Worm (Caenorhabditis elegans) whole organism, L2 larva: ENCODE results near the gene jac-1.

Experiments used
- C34F6.9 ChIP-seq: fragments of 150-350 bp; optimal IDR thresholded peaks from 2 replicates; lab custom pipeline; 2014; ENCODE audit warnings: missing biosample characterization, missing genetic modification characterization
- F13H6.1 ChIP-seq: sonication (generic microtip); optimal IDR thresholded peaks from 2 replicates; lab custom pipeline; 2016; ENCODE audit warnings: missing genetic modification characterization, missing compliant biosample characterization
- Y55F3AM.14 ChIP-seq: fragments of 200-800 bp; sonication (Bioruptor generic); optimal IDR thresholded peaks from 2 replicates; lab custom pipeline; 2018; ENCODE audit warnings: mild to moderate bottlenecking, missing genetic modification characterization, missing compliant biosample characterization
- alr-1 ChIP-seq: fragments of 150-350 bp; optimal IDR thresholded peaks from 2 replicates; lab custom pipeline; 2014; ENCODE audit warnings: missing biosample characterization, missing genetic modification characterization
- aly-2 ChIP-seq: fragments of 150-350 bp; optimal IDR thresholded peaks from 2 replicates; lab custom pipeline; 2014; ENCODE audit warnings: missing biosample characterization, missing genetic modification characterization
- ama-1 ChIP-seq: fragments of 150-350 bp; optimal IDR thresholded peaks from 2 replicates; lab custom pipeline; 2018; ENCODE audit warnings: inconsistent platforms
- blmp-1 ChIP-seq: sonication (generic microtip); optimal IDR thresholded peaks from 2 replicates; lab custom pipeline; 2017; ENCODE audit warnings: missing genetic modification characterization, mild to moderate bottlenecking, missing compliant biosample characterization, antibody characterized with exemption, moderate library complexity; ENCODE audit not compliant: insufficient read depth
- ceh-82 ChIP-seq: fragments of 150-350 bp; optimal IDR thresholded peaks from 2 replicates; lab custom pipeline; 2014; ENCODE audit warnings: missing biosample characterization, missing genetic modification characterization
- crh-2 ChIP-seq: sonication (generic microtip); optimal IDR thresholded peaks from 2 replicates; lab custom pipeline; 2017; ENCODE audit warnings: missing biosample characterization, missing genetic modification characterization
- dmd-4 ChIP-seq: sonication (generic microtip); optimal IDR thresholded peaks from 2 replicates; lab custom pipeline; 2017; ENCODE audit warnings: missing biosample characterization, missing genetic modification characterization
- egl-27 ChIP-seq: sonication (generic microtip); optimal IDR thresholded peaks from 3 replicates; lab custom pipeline; 2017; ENCODE audit warnings: missing biosample characterization, missing genetic modification reagents, missing genetic modification characterization
- fos-1 ChIP-seq: fragments of 150-350 bp; optimal IDR thresholded peaks from 2 replicates; lab custom pipeline; 2014; ENCODE audit warnings: missing biosample characterization, missing genetic modification characterization
- lin-13 ChIP-seq: fragments of 150-350 bp; optimal IDR thresholded peaks from 2 replicates; lab custom pipeline; 2014; ENCODE audit warnings: missing biosample characterization, missing genetic modification reagents, missing genetic modification characterization
- mab-5 ChIP-seq: fragments of 150-350 bp; optimal IDR thresholded peaks from 2 replicates; lab custom pipeline; 2014; ENCODE audit warnings: missing biosample characterization, missing genetic modification characterization
- nhr-10 ChIP-seq: sonication (generic microtip); optimal IDR thresholded peaks from 2 replicates; lab custom pipeline; 2017; ENCODE audit warnings: missing biosample characterization, missing genetic modification characterization
- nhr-11 ChIP-seq: fragments of 150-350 bp; optimal IDR thresholded peaks from 2 replicates; lab custom pipeline; 2014; ENCODE audit warnings: missing biosample characterization, missing genetic modification characterization
- nhr-12 ChIP-seq: fragments of 150-350 bp; optimal IDR thresholded peaks from 2 replicates; lab custom pipeline; 2014; ENCODE audit warnings: missing biosample characterization, missing genetic modification characterization
- nhr-129 ChIP-seq: fragments of 150-350 bp; optimal IDR thresholded peaks from 2 replicates; lab custom pipeline; 2014; ENCODE audit warnings: missing biosample characterization, missing genetic modification characterization
- nhr-21 ChIP-seq: fragments of 150-350 bp; optimal IDR thresholded peaks from 2 replicates; lab custom pipeline; 2014; ENCODE audit warnings: missing biosample characterization, missing genetic modification characterization
- nhr-23 ChIP-seq: fragments of 150-350 bp; optimal IDR thresholded peaks from 2 replicates; lab custom pipeline; 2014; ENCODE audit warnings: missing biosample characterization, missing genetic modification reagents, missing genetic modification characterization
- nhr-6 ChIP-seq: fragments of 150-350 bp; optimal IDR thresholded peaks from 2 replicates; lab custom pipeline; 2014; ENCODE audit warnings: missing biosample characterization, missing genetic modification characterization
- nhr-77 ChIP-seq: fragments of 150-350 bp; optimal IDR thresholded peaks from 2 replicates; lab custom pipeline; 2014; ENCODE audit warnings: missing biosample characterization, missing genetic modification characterization
- peb-1 ChIP-seq: fragments of 150-350 bp; optimal IDR thresholded peaks from 2 replicates; lab custom pipeline; 2014; ENCODE audit warnings: missing biosample characterization, missing genetic modification characterization
- sem-4 ChIP-seq: fragments of 150-350 bp; optimal IDR thresholded peaks from 2 replicates; lab custom pipeline; 2014; ENCODE audit warnings: missing biosample characterization, missing genetic modification reagents, missing genetic modification characterization
- skn-1 ChIP-seq: sonication (generic microtip); optimal IDR thresholded peaks from 2 replicates; lab custom pipeline; 2017; ENCODE audit warnings: missing biosample characterization, missing genetic modification characterization
- sma-9 ChIP-seq, 2 experiments: fragments of 150-350 bp in 1 of 2; sonication (generic microtip) in 1 of 2; optimal IDR thresholded peaks; 2 replicates each; lab custom pipeline; 2014 to 2016; ENCODE audit warnings: missing genetic modification characterization in 2 of 2, mild to moderate bottlenecking in 1 of 2, missing biosample characterization in 1 of 2, missing compliant biosample characterization in 1 of 2, missing genetic modification reagents in 1 of 2, moderate library complexity in 1 of 2
- unc-39 ChIP-seq: fragments of 150-350 bp; optimal IDR thresholded peaks from 2 replicates; lab custom pipeline; 2014; ENCODE audit warnings: missing biosample characterization, missing genetic modification characterization
- unc-55 ChIP-seq: fragments of 150-350 bp; sonication (generic microtip); optimal IDR thresholded peaks from 3 replicates; lab custom pipeline; 2014; ENCODE audit warnings: missing biosample characterization, missing genetic modification reagents, missing genetic modification characterization
- unc-62 ChIP-seq: fragments of 150-350 bp; optimal IDR thresholded peaks from 2 replicates; lab custom pipeline; 2014; ENCODE audit warnings: missing biosample characterization, missing genetic modification reagents, missing genetic modification characterization
- zag-1 ChIP-seq: fragments of 150-350 bp; optimal IDR thresholded peaks from 2 replicates; lab custom pipeline; 2014; ENCODE audit warnings: missing biosample characterization, missing genetic modification characterization
- ztf-1 ChIP-seq: fragments of 200-800 bp; sonication (Bioruptor generic); conservative IDR thresholded peaks from 2 replicates; pipeline ENCODE4 v1.3.6; 2022; ENCODE audit warnings: missing genetic modification characterization, missing compliant biosample characterization
- ztf-11 ChIP-seq: sonication (generic microtip); optimal IDR thresholded peaks from 2 replicates; lab custom pipeline; 2017; ENCODE audit warnings: missing biosample characterization, missing genetic modification characterization
- ztf-4 ChIP-seq: fragments of 150-350 bp; optimal IDR thresholded peaks from 2 replicates; lab custom pipeline; 2014; ENCODE audit warnings: missing biosample characterization, missing genetic modification characterization

jac-1 gene

ce11 chrIV:16024165-16024564, 2.5 kb downstream of the jac-1 start (continued):
- TF ChIP-seq mab-5 (tag; lab: Kevin White, UChicago) (no peak), egl-27 (tag; lab: Kevin White, UChicago) (no peak), ztf-1 (GFP tag; lab: Robert Waterston, UW) (no peak), unc-55 (GFP tag; lab: Kevin White, UChicago) (no peak), peb-1 (no peak), ama-1 (lab: Kevin White, UChicago) (no peak), crh-2 (tag; lab: Kevin White, UChicago) (no peak), ztf-4 (tag; lab: Kevin White, UChicago) (no peak), nhr-129 (tag; lab: Kevin White, UChicago) (no peak), dmd-4 (no peak)

- no peak for TF ChIP-seq ceh-82 (tag; lab: Kevin White, UChicago)
- TF ChIP-seq fos-1 = peak; percentile 17
These were observed 4.2 kb downstream of the jac-1 start for ce11 chrIV:16022438-16022837.

- TF ChIP-seq blmp-1 (tag; lab: Kevin White, UChicago) (peak; percentile 43), nhr-77 (tag; lab: Kevin White, UChicago) (no peak)
These were observed 10.9 kb downstream of the jac-1 start for ce11 chrIV:16015729-16016128.

ce11 chrIV:16006267-16006666, 20.4 kb downstream of the jac-1 start:
- TF ChIP-seq unc-39 (tag; lab: Kevin White, UChicago) (no peak), sem-4 (tag; lab: Kevin White, UChicago) (no peak), ztf-11 (tag; lab: Kevin White, UChicago) (no peak), nhr-10 (tag; lab: Kevin White, UChicago) (no peak), sma-9 (GFP tag; optimal IDR thresholded peaks at IDR 0.05; lab: Kevin White, UChicago) (no peak), sma-9 (tag; optimal IDR thresholded peaks at IDR 0.05; lab: Kevin White, UChicago) (no peak), C34F6.9 (tag; lab: Kevin White, UChicago) (no peak), F13H6.1 (tag; lab: Kevin White, UChicago) (no peak), ztf-1 (GFP tag; lab: Robert Waterston, UW) (no peak), nhr-23 (no peak), nhr-6 (no peak), ztf-4 (tag; lab: Kevin White, UChicago) (no peak), nhr-21 (no peak), Y55F3AM.14 (GFP tag; lab: Kevin White, UChicago) (no peak), lin-13 (GFP tag; lab: Kevin White, UChicago) (no peak), skn-1 (tag; lab: Kevin White, UChicago) (no peak), mab-5 (tag; lab: Kevin White, UChicago) (no peak)

ce11 chrIV:16005472-16005871, 21.2 kb downstream of the jac-1 start:
- TF ChIP-seq unc-39 (tag; lab: Kevin White, UChicago) (no peak), aly-2 (tag; lab: Kevin White, UChicago) (no peak), zag-1 (tag; lab: Kevin White, UChicago) (no peak), alr-1 (tag; lab: Kevin White, UChicago) (no peak), nhr-11 (no peak)

ce11 chrIV:16001058-16001457, 25.6 kb downstream of the jac-1 start:
- TF ChIP-seq nhr-12 (tag; lab: Kevin White, UChicago) = no peak
- TF ChIP-seq unc-62 (GFP tag; lab: Kevin White, UChicago) = no peak
- no peak for TF ChIP-seq nhr-77 (tag; lab: Kevin White, UChicago)
- no peak for TF ChIP-seq C34F6.9 (tag; lab: Kevin White, UChicago)
- TF ChIP-seq, all 48 proteins: peak for 0
